Fruit fly (Drosophila melanogaster) whole organism, prepupa: ENCODE measurements around the gene CG13460.

ENCODE experiments used
- Blimp-1 ChIP-seq: fragments of 200-800 bp; sonication (Bioruptor generic); optimal IDR thresholded peaks from 3 replicates; lab custom pipeline; 2017; ENCODE audit warnings: missing biosample characterization, missing genetic modification characterization, mild to moderate bottlenecking, moderate library complexity, missing genetic modification reagents
- CG10669 ChIP-seq: fragments of 200-800 bp; sonication (Bioruptor generic); optimal IDR thresholded peaks from 3 replicates; lab custom pipeline; 2018; ENCODE audit warnings: missing biosample characterization, mild to moderate bottlenecking, missing genetic modification characterization, moderate library complexity
- CG16779 ChIP-seq: fragments of 200-800 bp; sonication (Bioruptor generic); optimal IDR thresholded peaks from 3 replicates; lab custom pipeline; 2017; ENCODE audit warnings: missing biosample characterization, mild to moderate bottlenecking, missing genetic modification characterization
- Eip78C ChIP-seq: fragments of 200-800 bp; sonication (Bioruptor generic); peaks from one replicate; lab custom pipeline; 2016; ENCODE audit warnings: missing biosample characterization, missing genetic modification characterization
- Ets21C ChIP-seq: fragments of 200-800 bp; sonication (Bioruptor generic); optimal IDR thresholded peaks from 3 replicates; lab custom pipeline; 2016; ENCODE audit warnings: missing biosample characterization, missing genetic modification characterization
- Gug ChIP-seq: fragments of 200-800 bp; sonication (Bioruptor generic); IDR thresholded peaks from 2 replicates; pipeline ENCODE4 v1.3.6; 2022; ENCODE audit warnings: missing biosample characterization, missing genetic modification characterization
- Hr38 ChIP-seq: sonication (Bioruptor generic); optimal IDR thresholded peaks from 2 replicates; lab custom pipeline; 2016; ENCODE audit warnings: missing biosample characterization, missing genetic modification characterization
- Met ChIP-seq: fragments of 200-800 bp; sonication (Bioruptor generic); optimal IDR thresholded peaks from 3 replicates; lab custom pipeline; 2016; ENCODE audit warnings: missing biosample characterization, missing genetic modification characterization
- OdsH ChIP-seq: fragments of 200-800 bp; sonication (Bioruptor generic); optimal IDR thresholded peaks from 3 replicates; lab custom pipeline; 2016; ENCODE audit warnings: missing biosample characterization, missing genetic modification characterization
- esn ChIP-seq: fragments of 200-800 bp; sonication (Bioruptor generic); optimal IDR thresholded peaks from 2 replicates; lab custom pipeline; 2016; ENCODE audit warnings: missing biosample characterization, mild to moderate bottlenecking, missing genetic modification characterization, moderate library complexity
- fd85E ChIP-seq: fragments of 200-800 bp; sonication (Bioruptor generic); optimal IDR thresholded peaks from 3 replicates; lab custom pipeline; 2016; ENCODE audit warnings: missing biosample characterization, missing genetic modification characterization
- spab ChIP-seq: fragments of 200-800 bp; sonication (Bioruptor generic); optimal IDR thresholded peaks from 2 replicates; lab custom pipeline; 2017; ENCODE audit warnings: missing biosample characterization, mild to moderate bottlenecking, missing genetic modification characterization, missing genetic modification reagents
- svp ChIP-seq: fragments of 200-800 bp; sonication (Bioruptor generic); peaks from one replicate; lab custom pipeline; 2016; ENCODE audit warnings: missing biosample characterization, missing genetic modification characterization
- topi ChIP-seq: fragments of 200-800 bp; sonication (Bioruptor generic); optimal IDR thresholded peaks from 3 replicates; lab custom pipeline; 2016; ENCODE audit warnings: missing biosample characterization, missing genetic modification characterization

dm6 chr3L:15053251-15053650, 8.3 kb downstream of the CG13460 start, which contains the start of gene CG43680:
- no peak for TF ChIP-seq Eip78C (GFP tag; lab: Kevin White, UChicago)
- TF ChIP-seq Hr38 (GFP tag; lab: Kevin White, UChicago), result no peak
- TF ChIP-seq Ets21C, result no peak
- no peak for TF ChIP-seq spab (GFP tag; lab: Kevin White, UChicago)
- TF ChIP-seq Met (GFP tag; lab: Kevin White, UChicago), result no peak
- no peak for TF ChIP-seq svp (GFP tag; lab: Kevin White, UChicago)
- TF ChIP-seq Blimp-1, result no peak
- TF ChIP-seq topi (GFP tag; lab: Kevin White, UChicago), result no peak
- TF ChIP-seq esn (GFP tag; lab: Kevin White, UChicago), result no peak
- no peak for TF ChIP-seq CG16779 (tag; lab: Kevin White, UChicago)
- TF ChIP-seq fd85E, result no peak
- TF ChIP-seq Gug (GFP tag; lab: Robert Waterston, UW), result no peak
- TF ChIP-seq OdsH, result no peak
- no peak for TF ChIP-seq CG10669
